Fruit fly (Drosophila melanogaster) whole organism, pupa: Measurements from ENCODE around the gene CG14440.

Experiments
- CG10348 ChIP-seq: fragments of 200-800 bp; sonication (Bioruptor generic); IDR thresholded peaks from 2 replicates; pipeline ENCODE4 v1.3.6; 2022; ENCODE audit warnings: missing biosample characterization, missing genetic modification characterization
- CG12605 ChIP-seq: fragments of 200-800 bp; sonication (Bioruptor generic); IDR thresholded peaks from 2 replicates; pipeline ENCODE4 v1.3.6; 2022; ENCODE audit warnings: missing biosample characterization, missing genetic modification characterization
- CG13204 ChIP-seq: fragments of 200-800 bp; sonication (Bioruptor generic); optimal IDR thresholded peaks from 2 replicates; lab custom pipeline; 2018; ENCODE audit warnings: missing biosample characterization, mild to moderate bottlenecking, missing genetic modification characterization, moderate library complexity
- CG14655 ChIP-seq: fragments of 200-800 bp; sonication (Bioruptor generic); optimal IDR thresholded peaks from 3 replicates; lab custom pipeline; 2017; ENCODE audit warnings: mild to moderate bottlenecking, missing biosample characterization, missing genetic modification reagents, missing genetic modification characterization
- CG15710 ChIP-seq: fragments of 200-800 bp; sonication (Bioruptor generic); optimal IDR thresholded peaks from 2 replicates; lab custom pipeline; 2018; ENCODE audit warnings: missing biosample characterization, mild to moderate bottlenecking, missing genetic modification characterization, moderate library complexity
- CG17806 ChIP-seq: fragments of 200-800 bp; sonication (Bioruptor generic); optimal IDR thresholded peaks from 2 replicates; lab custom pipeline; 2018; ENCODE audit warnings: missing biosample characterization, mild to moderate bottlenecking, missing genetic modification characterization, moderate library complexity
- CG32121 ChIP-seq: fragments of 200-800 bp; sonication (Bioruptor generic); IDR thresholded peaks from 2 replicates; pipeline ENCODE4 v1.3.6; 2022; ENCODE audit warnings: missing biosample characterization, missing genetic modification characterization
- CG8159 ChIP-seq: fragments of 200-800 bp; sonication (Bioruptor generic); optimal IDR thresholded peaks from 3 replicates; lab custom pipeline; 2018; ENCODE audit warnings: missing biosample characterization, mild to moderate bottlenecking, missing genetic modification characterization, moderate library complexity
- CG8301 ChIP-seq: fragments of 200-800 bp; sonication (Bioruptor generic); optimal IDR thresholded peaks from 2 replicates; lab custom pipeline; 2018; ENCODE audit warnings: missing biosample characterization, mild to moderate bottlenecking, missing genetic modification characterization
- CG9948 ChIP-seq: fragments of 200-800 bp; sonication (Bioruptor generic); optimal IDR thresholded peaks from 2 replicates; lab custom pipeline; 2018; ENCODE audit warnings: missing biosample characterization, mild to moderate bottlenecking, missing genetic modification characterization, moderate library complexity
- D1 ChIP-seq: fragments of 200-800 bp; sonication (Bioruptor generic); optimal IDR thresholded peaks from 2 replicates; lab custom pipeline; 2018; ENCODE audit warnings: missing biosample characterization, mild to moderate bottlenecking, missing genetic modification characterization, moderate library complexity
- EcR ChIP-seq: fragments of 200-800 bp; sonication (Bioruptor generic); optimal IDR thresholded peaks from 3 replicates; lab custom pipeline; 2019; ENCODE audit warnings: missing biosample characterization, missing genetic modification characterization, mild to moderate bottlenecking, moderate library complexity, missing genetic modification reagents
- Ets98B ChIP-seq: fragments of 200-800 bp; sonication (Bioruptor generic); IDR thresholded peaks from 2 replicates; pipeline ENCODE4 v1.3.6; 2022; ENCODE audit warnings: missing biosample characterization, missing genetic modification characterization
- Pif1A ChIP-seq: fragments of 200-800 bp; sonication (Bioruptor generic); optimal IDR thresholded peaks from 3 replicates; lab custom pipeline; 2016; ENCODE audit warnings: missing biosample characterization, missing genetic modification characterization
- Pif1B ChIP-seq: fragments of 200-800 bp; sonication (Bioruptor generic); optimal IDR thresholded peaks from 3 replicates; lab custom pipeline; 2016; ENCODE audit warnings: missing biosample characterization, missing genetic modification characterization
- Snoo ChIP-seq: fragments of 200-800 bp; sonication (Bioruptor generic); optimal IDR thresholded peaks from 3 replicates; lab custom pipeline; 2017; ENCODE audit warnings: missing biosample characterization, mild to moderate bottlenecking, missing genetic modification characterization, inconsistent platforms
- fd96Ca ChIP-seq: fragments of 200-800 bp; sonication (Bioruptor generic); IDR thresholded peaks from 3 replicates; pipeline ENCODE4 v1.3.6; 2022; ENCODE audit warnings: missing biosample characterization, missing genetic modification characterization
- gl ChIP-seq: fragments of 200-800 bp; sonication (Bioruptor generic); optimal IDR thresholded peaks from 2 replicates; lab custom pipeline; 2018; ENCODE audit warnings: missing biosample characterization, mild to moderate bottlenecking, missing genetic modification characterization
- rn ChIP-seq: fragments of 200-800 bp; sonication (Bioruptor generic); IDR thresholded peaks from 2 replicates; pipeline ENCODE4 v1.3.6; 2022; ENCODE audit warnings: missing biosample characterization, missing genetic modification characterization

The CG14440 gene

dm6 chrX:6694105-6694788, 4.1 kb downstream of the CG14440 start:
- TF ChIP-seq rn (GFP tag; lab: Robert Waterston, UW) (no peak), CG15710 (tag; lab: Kevin White, UChicago) (peak; percentile 10), CG13204 (peak; percentile 73), CG32121 (GFP tag; lab: Robert Waterston, UW) (0 out of 2 replicates have a peak, but pooled peaks have one; percentile 18)

DNA sequence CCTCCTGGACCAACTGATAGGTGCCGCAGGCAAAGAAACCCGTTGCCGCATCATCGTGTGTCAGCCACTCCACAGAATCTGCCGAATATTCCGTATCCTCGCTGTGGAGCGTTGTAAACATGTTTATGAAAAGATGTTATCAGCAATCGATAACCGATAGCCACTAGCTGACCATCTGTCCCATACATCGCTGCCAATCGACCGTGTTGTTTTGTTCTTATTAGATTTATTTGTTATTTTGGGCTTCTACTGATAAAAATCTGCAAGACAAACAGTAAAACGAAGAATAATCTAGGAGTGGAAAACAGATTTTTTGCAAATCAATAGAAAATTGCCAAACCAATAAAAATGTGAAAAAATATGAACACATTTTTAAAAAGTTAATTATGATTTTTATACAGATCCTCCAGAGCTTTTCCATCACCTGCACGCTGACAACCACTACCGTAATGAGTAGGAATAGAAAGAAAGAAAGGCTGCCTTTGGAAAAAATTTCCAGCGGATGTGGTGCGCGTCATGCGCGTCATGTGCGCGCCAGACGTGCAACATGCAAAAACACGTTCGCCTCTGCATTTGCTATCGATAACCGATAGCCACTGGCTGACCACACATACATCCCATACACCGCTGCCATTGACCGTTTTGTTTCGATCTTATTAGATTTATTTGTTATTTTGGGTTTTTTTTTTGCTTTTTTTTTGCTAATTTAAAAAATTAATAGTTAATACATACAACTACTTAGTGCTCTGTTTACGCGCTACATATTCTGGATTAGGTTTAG, 9.6 kb downstream of the CG14440 start, which contains the start of gene CG3184:
TSS of gene CG3184 (minus strand) at position 155 of the 781 bp plus-strand sequence.
- TF ChIP-seq gl (tag; lab: Kevin White, UChicago) = no peak

dm6 chrX:6687267-6687666, 11.1 kb downstream of the CG14440 start, which contains the start of gene CG44303:
Gene CG44303, minus strand, starts transcription at chrX:6687420.
- TF ChIP-seq Snoo = no peak
- no peak for TF ChIP-seq CG8301 (tag; lab: Kevin White, UChicago)
- TF ChIP-seq EcR = peak; percentile 43
- TF ChIP-seq, all 21 proteins: peak for 1

- TF ChIP-seq Pif1A (GFP tag; lab: Kevin White, UChicago) (no peak), CG8159 (no peak), gl (tag; lab: Kevin White, UChicago) (no peak), fd96Ca (GFP tag; lab: Robert Waterston, UW) (no peak), Pif1B (GFP tag; lab: Kevin White, UChicago) (no peak), CG17806 (no peak), D1 (tag; lab: Kevin White, UChicago) (no peak), CG12605 (no peak), rn (GFP tag; lab: Robert Waterston, UW) (no peak), CG15710 (tag; lab: Kevin White, UChicago) (no peak), CG9948 (tag; lab: Kevin White, UChicago) (no peak), CG10348 (GFP tag; lab: Robert Waterston, UW) (no peak)
Observed at dm6 chrX:6683635-6684499, 14.5 kb downstream of the CG14440 start, which contains the start of gene Pink1. Gene Pink1, plus strand, starts transcription at chrX:6683798.

dm6 chrX:6681467-6681866, 16.9 kb downstream of the CG14440 start, which contains the start of gene Fum2:
Gene Fum2, plus strand, starts transcription at chrX:6681767.
- no peak for TF ChIP-seq Snoo
- no peak for TF ChIP-seq CG32121 (GFP tag; lab: Robert Waterston, UW)
- no peak for TF ChIP-seq CG9948 (tag; lab: Kevin White, UChicago)
- TF ChIP-seq D1 (tag; lab: Kevin White, UChicago) = no peak
- no peak for TF ChIP-seq rn (GFP tag; lab: Robert Waterston, UW)
- TF ChIP-seq CG13204 = no peak
- TF ChIP-seq CG12605 = no peak
- TF ChIP-seq CG14655 (GFP tag; lab: Kevin White, UChicago) = no peak
- TF ChIP-seq Ets98B (GFP tag; lab: Robert Waterston, UW) = no peak
- TF ChIP-seq CG17806 = no peak
- no peak for TF ChIP-seq CG10348 (GFP tag; lab: Robert Waterston, UW)
- no peak for TF ChIP-seq CG8301 (tag; lab: Kevin White, UChicago)

DNA sequence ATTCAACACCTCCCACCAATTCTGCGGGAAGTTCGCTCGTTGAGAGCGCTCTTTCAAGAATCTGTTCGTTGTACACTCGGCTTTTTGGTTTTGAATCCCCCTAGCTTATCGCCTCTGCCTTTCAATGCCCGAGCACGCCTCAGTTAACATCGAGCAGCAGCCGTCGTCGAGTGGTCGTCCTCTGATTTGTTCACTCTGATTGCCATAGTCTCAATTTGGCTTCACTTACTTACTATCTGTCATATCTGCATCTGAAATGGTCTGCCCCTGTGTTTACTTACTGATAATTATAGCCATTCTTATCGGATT, 18.9 kb downstream of the CG14440 start:
- TF ChIP-seq rn (GFP tag; lab: Robert Waterston, UW) = no peak
- no peak for TF ChIP-seq CG10348 (GFP tag; lab: Robert Waterston, UW)
- no peak for TF ChIP-seq D1 (tag; lab: Kevin White, UChicago)
- TF ChIP-seq Ets98B (GFP tag; lab: Robert Waterston, UW) = no peak
- no peak for TF ChIP-seq CG32121 (GFP tag; lab: Robert Waterston, UW)
- TF ChIP-seq CG15710 (tag; lab: Kevin White, UChicago) = no peak
- TF ChIP-seq EcR = peak; percentile 43
